Worm (Caenorhabditis elegans): ENCODE data around the gene F15H10.5.
"Not testable (repeated sequence)": the region's sequence is repeated elsewhere in the genome, so short reads cannot be mapped to it uniquely, and the experiment has no call there.

- not testable (repeated sequence) for TF ChIP-seq ets-4 (GFP tag; optimal IDR thresholded peaks at IDR 0.05); snpc-4 (GFP tag; optimal IDR thresholded peaks at IDR 0.05); snpc-4 (tag; optimal IDR thresholded peaks at IDR 0.05); lir-1 (GFP tag; conservative IDR thresholded peaks at IDR 0.05); ama-1 (optimal IDR thresholded peaks at IDR 0.05); ama-1 (GFP tag; optimal IDR thresholded peaks at IDR 0.05); zfh-2 (GFP tag; conservative IDR thresholded peaks at IDR 0.05); Y56A3A.18 (GFP tag; IDR thresholded peaks at IDR 0.05); madf-10 (tag; optimal IDR thresholded peaks at IDR 0.05); cebp-1 (GFP tag; IDR thresholded peaks at IDR 0.05); cebp-1 (tag; optimal IDR thresholded peaks at IDR 0.05); unc-62 (GFP tag; optimal IDR thresholded peaks at IDR 0.05); ceh-27 (GFP tag; optimal IDR thresholded peaks at IDR 0.05); pbrm-1 (GFP tag; IDR thresholded peaks at IDR 0.05)
- TF ChIP-seq Y53F4B.3 (GFP tag; IDR thresholded peaks at IDR 0.05) = peak; percentile 97; the same call in 1 of the 2 replicates
- TF ChIP-seq ceh-58 (GFP tag; IDR thresholded peaks at IDR 0.05) = peak; percentile 94
- peak; percentile 90 for TF ChIP-seq egrh-3 (GFP tag; IDR thresholded peaks at IDR 0.05)
Observed at ce11 chrV:10450355-10450754, 31.5 kb upstream of the F15H10.5 start.
